Fruit fly (Drosophila melanogaster) whole organism, pupa: Measurements from ENCODE around the gene CG10600.

Source experiments
- CG10348 ChIP-seq: fragments of 200-800 bp; sonication (Bioruptor generic); IDR thresholded peaks from 2 replicates; pipeline ENCODE4 v1.3.6; 2022; ENCODE audit warnings: missing biosample characterization, missing genetic modification characterization
- CG12605 ChIP-seq: fragments of 200-800 bp; sonication (Bioruptor generic); IDR thresholded peaks from 2 replicates; pipeline ENCODE4 v1.3.6; 2022; ENCODE audit warnings: missing biosample characterization, missing genetic modification characterization
- CG13204 ChIP-seq: fragments of 200-800 bp; sonication (Bioruptor generic); optimal IDR thresholded peaks from 2 replicates; lab custom pipeline; 2018; ENCODE audit warnings: missing biosample characterization, mild to moderate bottlenecking, missing genetic modification characterization, moderate library complexity
- CG14655 ChIP-seq: fragments of 200-800 bp; sonication (Bioruptor generic); optimal IDR thresholded peaks from 3 replicates; lab custom pipeline; 2017; ENCODE audit warnings: mild to moderate bottlenecking, missing biosample characterization, missing genetic modification reagents, missing genetic modification characterization
- CG15710 ChIP-seq: fragments of 200-800 bp; sonication (Bioruptor generic); optimal IDR thresholded peaks from 2 replicates; lab custom pipeline; 2018; ENCODE audit warnings: missing biosample characterization, mild to moderate bottlenecking, missing genetic modification characterization, moderate library complexity
- CG17806 ChIP-seq: fragments of 200-800 bp; sonication (Bioruptor generic); optimal IDR thresholded peaks from 2 replicates; lab custom pipeline; 2018; ENCODE audit warnings: missing biosample characterization, mild to moderate bottlenecking, missing genetic modification characterization, moderate library complexity
- CG32121 ChIP-seq: fragments of 200-800 bp; sonication (Bioruptor generic); IDR thresholded peaks from 2 replicates; pipeline ENCODE4 v1.3.6; 2022; ENCODE audit warnings: missing biosample characterization, missing genetic modification characterization
- CG34367 ChIP-seq: fragments of 200-800 bp; sonication (Bioruptor generic); optimal IDR thresholded peaks from 2 replicates; lab custom pipeline; 2018; ENCODE audit warnings: missing biosample characterization, mild to moderate bottlenecking, missing genetic modification characterization
- CG4496 ChIP-seq: fragments of 200-800 bp; sonication (Bioruptor generic); IDR thresholded peaks from 3 replicates; pipeline ENCODE4 v1.3.6; 2022; ENCODE audit warnings: missing biosample characterization, missing genetic modification characterization
- CG8159 ChIP-seq: fragments of 200-800 bp; sonication (Bioruptor generic); optimal IDR thresholded peaks from 3 replicates; lab custom pipeline; 2018; ENCODE audit warnings: missing biosample characterization, mild to moderate bottlenecking, missing genetic modification characterization, moderate library complexity
- CG8301 ChIP-seq: fragments of 200-800 bp; sonication (Bioruptor generic); optimal IDR thresholded peaks from 2 replicates; lab custom pipeline; 2018; ENCODE audit warnings: missing biosample characterization, mild to moderate bottlenecking, missing genetic modification characterization
- CG9948 ChIP-seq: fragments of 200-800 bp; sonication (Bioruptor generic); optimal IDR thresholded peaks from 2 replicates; lab custom pipeline; 2018; ENCODE audit warnings: missing biosample characterization, mild to moderate bottlenecking, missing genetic modification characterization, moderate library complexity
- D1 ChIP-seq: fragments of 200-800 bp; sonication (Bioruptor generic); optimal IDR thresholded peaks from 2 replicates; lab custom pipeline; 2018; ENCODE audit warnings: missing biosample characterization, mild to moderate bottlenecking, missing genetic modification characterization, moderate library complexity
- EcR ChIP-seq: fragments of 200-800 bp; sonication (Bioruptor generic); optimal IDR thresholded peaks from 3 replicates; lab custom pipeline; 2019; ENCODE audit warnings: missing biosample characterization, missing genetic modification characterization, mild to moderate bottlenecking, moderate library complexity, missing genetic modification reagents
- Ets98B ChIP-seq: fragments of 200-800 bp; sonication (Bioruptor generic); IDR thresholded peaks from 2 replicates; pipeline ENCODE4 v1.3.6; 2022; ENCODE audit warnings: missing biosample characterization, missing genetic modification characterization
- Pif1A ChIP-seq: fragments of 200-800 bp; sonication (Bioruptor generic); optimal IDR thresholded peaks from 3 replicates; lab custom pipeline; 2016; ENCODE audit warnings: missing biosample characterization, missing genetic modification characterization
- Pif1B ChIP-seq: fragments of 200-800 bp; sonication (Bioruptor generic); optimal IDR thresholded peaks from 3 replicates; lab custom pipeline; 2016; ENCODE audit warnings: missing biosample characterization, missing genetic modification characterization
- Snoo ChIP-seq: fragments of 200-800 bp; sonication (Bioruptor generic); optimal IDR thresholded peaks from 3 replicates; lab custom pipeline; 2017; ENCODE audit warnings: missing biosample characterization, mild to moderate bottlenecking, missing genetic modification characterization, inconsistent platforms
- fd96Ca ChIP-seq: fragments of 200-800 bp; sonication (Bioruptor generic); IDR thresholded peaks from 3 replicates; pipeline ENCODE4 v1.3.6; 2022; ENCODE audit warnings: missing biosample characterization, missing genetic modification characterization
- gl ChIP-seq: fragments of 200-800 bp; sonication (Bioruptor generic); optimal IDR thresholded peaks from 2 replicates; lab custom pipeline; 2018; ENCODE audit warnings: missing biosample characterization, mild to moderate bottlenecking, missing genetic modification characterization
- rn ChIP-seq: fragments of 200-800 bp; sonication (Bioruptor generic); IDR thresholded peaks from 2 replicates; pipeline ENCODE4 v1.3.6; 2022; ENCODE audit warnings: missing biosample characterization, missing genetic modification characterization

Gene CG10600

DNA sequence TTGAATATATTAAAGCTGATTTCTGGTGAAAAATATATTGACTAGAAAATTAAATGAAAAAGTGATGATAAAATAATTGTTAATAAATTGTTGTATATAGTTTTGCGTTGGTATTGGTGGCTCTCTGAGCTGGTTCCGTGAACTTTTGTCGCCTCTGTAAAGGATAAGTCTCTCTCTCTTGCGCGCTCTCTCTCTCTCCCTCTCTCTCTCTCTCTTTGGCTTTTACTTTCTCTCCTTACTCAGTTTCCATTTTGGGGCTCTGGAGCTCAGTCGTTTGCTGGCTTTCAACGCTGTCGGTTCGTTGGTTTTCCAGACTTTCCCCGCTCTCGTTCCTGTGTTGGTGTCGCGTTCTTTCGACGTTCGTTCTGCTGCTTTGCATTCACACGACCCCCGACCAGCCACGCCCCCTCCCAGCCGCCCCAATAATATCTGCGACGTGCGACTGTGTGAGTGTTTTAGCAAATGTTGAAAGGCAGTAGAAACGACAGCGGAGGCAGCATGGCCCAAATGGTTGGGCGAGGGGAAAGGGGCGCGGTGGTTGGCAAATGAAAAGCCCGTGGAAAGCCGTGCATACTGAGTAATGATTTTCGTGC, 5.5 kb upstream of the CG10600 start, which contains the start of gene CG17321:
TSS of gene CG17321 (plus strand) at position 268 of the 593 bp plus-strand sequence.
- TF ChIP-seq Pif1A (GFP tag; lab: Kevin White, UChicago) (no peak), CG17806 (no peak), D1 (no peak), Pif1B (GFP tag; lab: Kevin White, UChicago) (peak; percentile 15)

DNA sequence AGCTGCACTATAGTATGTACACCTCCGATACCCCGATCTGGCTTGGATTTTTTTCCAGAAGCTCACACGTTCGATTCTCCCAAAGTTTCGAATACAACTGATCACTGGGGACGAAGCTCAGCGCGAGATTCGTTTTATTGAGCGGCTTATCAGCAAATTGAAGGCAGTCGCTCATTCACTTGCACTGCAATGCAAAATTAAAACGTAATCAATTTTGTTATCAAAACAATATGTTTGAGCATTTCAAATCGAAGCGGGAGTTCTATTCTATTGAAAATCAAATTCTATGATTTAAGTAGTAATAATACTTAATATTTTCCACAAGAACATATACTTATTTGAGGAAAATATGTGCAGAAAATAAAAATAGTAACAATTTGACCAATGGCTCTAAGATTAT, 5.0 kb upstream of the CG10600 start, which contains the start of gene CG33120:
TSS of gene CG33120 (minus strand) at position 101 of the 400 bp plus-strand sequence.
- no peak for TF ChIP-seq fd96Ca
- TF ChIP-seq D1: no peak
- TF ChIP-seq CG12605 (GFP tag; lab: Robert Waterston, UW): no peak
- no peak for TF ChIP-seq CG13204
- no peak for TF ChIP-seq CG17806
- no peak for TF ChIP-seq Ets98B
- no peak for TF ChIP-seq Snoo (tag; lab: Kevin White, UChicago)
- no peak for TF ChIP-seq CG9948 (tag; lab: Kevin White, UChicago)
- no peak for TF ChIP-seq CG14655 (GFP tag; lab: Kevin White, UChicago)
- no peak for TF ChIP-seq Pif1A (GFP tag; lab: Kevin White, UChicago)
- TF ChIP-seq rn (GFP tag; lab: Robert Waterston, UW): no peak
- TF ChIP-seq CG4496 (GFP tag; lab: Robert Waterston, UW): no peak
- TF ChIP-seq CG10348 (GFP tag; lab: Robert Waterston, UW): no peak
- no peak for TF ChIP-seq CG34367 (tag; lab: Kevin White, UChicago)
- no peak for TF ChIP-seq CG8301 (tag; lab: Kevin White, UChicago)
- TF ChIP-seq, all 21 proteins: peak for 0

DNA sequence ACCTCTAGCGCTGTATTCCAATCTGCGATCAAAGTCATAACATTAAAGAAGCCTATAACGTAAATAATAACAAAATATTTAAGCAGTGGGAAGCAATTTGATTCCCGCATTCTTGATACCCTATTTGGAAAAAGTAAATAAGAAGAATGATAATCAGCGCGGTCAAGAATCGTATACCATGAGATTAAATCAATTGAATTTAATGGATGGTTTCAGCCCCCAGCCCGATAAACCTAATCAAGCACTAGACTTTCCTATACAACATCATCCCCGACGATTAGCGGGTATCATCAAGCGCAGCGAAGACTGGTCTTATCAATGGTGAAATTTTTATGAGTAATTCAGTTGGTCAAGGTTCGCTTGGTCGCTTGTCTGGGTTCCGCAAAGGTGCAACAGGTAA, 4.1 kb upstream of the CG10600 start:
- TF ChIP-seq CG14655 (GFP tag; lab: Kevin White, UChicago) (no peak), CG12605 (GFP tag; lab: Robert Waterston, UW) (no peak), CG4496 (GFP tag; lab: Robert Waterston, UW) (no peak), Snoo (tag; lab: Kevin White, UChicago) (no peak), CG8301 (tag; lab: Kevin White, UChicago) (no peak), gl (tag; lab: Kevin White, UChicago) (no peak), CG17806 (no peak), Pif1A (GFP tag; lab: Kevin White, UChicago) (no peak), CG34367 (tag; lab: Kevin White, UChicago) (no peak), CG8159 (tag; lab: Kevin White, UChicago) (no peak), fd96Ca (no peak), D1 (no peak), EcR (no peak), CG15710 (no peak), Pif1B (GFP tag; lab: Kevin White, UChicago) (no peak), Ets98B (no peak), CG13204 (no peak), CG10348 (GFP tag; lab: Robert Waterston, UW) (no peak)

DNA sequence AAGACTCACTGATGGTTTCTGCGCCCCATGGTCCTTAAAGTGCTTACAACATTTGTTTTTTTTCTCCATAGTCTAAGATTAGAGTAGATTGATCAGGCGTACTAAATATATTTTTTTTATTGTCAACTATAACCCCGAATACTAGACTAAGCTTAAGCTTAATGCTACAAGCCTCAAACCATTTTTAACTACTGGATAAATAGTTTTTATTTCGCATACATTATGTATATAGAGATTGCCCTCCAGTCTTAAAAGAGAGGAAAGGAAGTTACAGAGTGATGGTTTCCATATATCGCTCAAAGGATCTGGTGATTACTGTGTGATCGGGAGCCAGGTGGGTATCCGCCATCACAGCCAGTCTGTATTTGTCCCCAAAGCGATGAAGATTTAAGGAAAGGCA, 1.7 kb upstream of the CG10600 start, which contains the start of gene CG31752:
TSS of gene CG31752 (minus strand) at position 101 of the 400 bp plus-strand sequence.
- TF ChIP-seq CG13204: no peak
- no peak for TF ChIP-seq Pif1B (GFP tag; lab: Kevin White, UChicago)
- TF ChIP-seq CG4496 (GFP tag; lab: Robert Waterston, UW): no peak
- TF ChIP-seq Ets98B: no peak
- TF ChIP-seq Snoo (tag; lab: Kevin White, UChicago): no peak
- TF ChIP-seq CG8159 (tag; lab: Kevin White, UChicago): no peak
- no peak for TF ChIP-seq D1
- TF ChIP-seq CG34367 (tag; lab: Kevin White, UChicago): no peak

DNA sequence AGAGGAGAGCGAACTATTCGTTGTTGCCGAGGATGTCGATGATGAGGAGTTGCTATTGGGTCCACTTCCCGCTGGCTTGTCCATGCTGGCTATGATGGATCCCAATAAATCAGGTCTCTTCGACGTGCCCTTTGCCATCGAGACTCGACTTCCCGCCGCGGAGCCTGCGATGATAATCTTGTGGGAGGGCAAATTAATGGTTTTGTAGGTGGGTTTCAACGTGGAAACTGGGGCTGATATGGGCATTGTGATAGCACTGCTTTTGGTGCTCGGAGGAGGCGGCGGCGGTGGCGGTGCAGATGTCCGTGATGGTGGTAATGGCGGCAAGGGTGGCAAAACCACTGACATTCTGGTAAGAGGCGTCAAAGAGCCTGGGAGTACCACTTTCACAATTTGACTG, 5.0 kb downstream of the CG10600 start:
- TF ChIP-seq gl (tag; lab: Kevin White, UChicago) (no peak), rn (GFP tag; lab: Robert Waterston, UW) (no peak), CG4496 (GFP tag; lab: Robert Waterston, UW) (no peak), CG13204 (no peak), CG10348 (GFP tag; lab: Robert Waterston, UW) (no peak), CG14655 (GFP tag; lab: Kevin White, UChicago) (no peak), CG17806 (no peak), CG15710 (no peak), CG9948 (tag; lab: Kevin White, UChicago) (no peak), D1 (no peak), Ets98B (no peak), CG34367 (tag; lab: Kevin White, UChicago) (no peak), CG12605 (GFP tag; lab: Robert Waterston, UW) (no peak)

DNA sequence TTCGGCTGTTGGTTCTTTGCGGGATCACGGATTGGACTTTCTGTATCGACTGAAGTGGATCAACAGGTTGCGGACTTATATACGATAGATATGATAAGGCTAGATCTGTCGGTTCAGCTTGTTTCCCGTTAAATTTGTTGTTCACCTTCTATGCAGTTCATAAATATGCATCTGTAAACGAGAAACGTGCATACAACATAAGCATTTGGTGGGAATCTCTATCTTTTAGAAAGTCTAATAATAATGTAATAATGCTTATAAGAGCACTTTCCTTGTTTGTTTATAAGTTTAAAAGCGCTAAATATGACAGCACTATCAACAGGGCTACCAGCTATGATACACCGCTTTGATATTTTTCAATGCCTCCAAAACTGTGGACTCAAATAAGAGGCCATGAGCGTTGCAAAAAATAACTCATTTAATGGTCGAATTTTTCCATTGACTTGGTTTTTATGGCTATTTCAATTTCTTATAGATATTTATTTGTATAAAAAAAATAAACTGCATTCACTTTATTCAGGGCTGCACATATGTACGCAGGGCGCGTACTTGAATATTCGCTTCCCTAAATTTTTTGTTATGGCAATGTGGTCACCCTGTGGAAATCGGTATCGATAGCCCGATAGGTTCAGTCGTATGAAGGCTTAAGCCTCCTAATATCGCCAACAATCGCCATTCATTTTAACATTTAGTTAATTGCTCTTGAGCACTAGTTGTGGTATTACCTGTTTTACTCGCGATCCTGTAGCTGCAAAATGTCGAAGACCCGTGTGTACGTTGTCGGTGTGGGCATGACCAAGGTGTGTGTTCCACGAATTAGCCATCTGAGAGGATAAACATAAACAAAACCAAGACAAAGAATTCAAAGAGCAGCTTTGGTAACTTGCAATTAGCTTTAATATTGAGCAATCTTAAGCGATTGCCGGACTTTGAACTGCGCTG, 8.6 kb downstream of the CG10600 start, which contains the start of the genes CG17597 and ScpX:
TSS of gene CG17597 (minus strand) at position 567 of the 942 bp plus-strand sequence.
TSS of gene ScpX (plus strand) at position 643 of the 942 bp plus-strand sequence.
- TF ChIP-seq CG8301 (tag; lab: Kevin White, UChicago): peak; percentile 23
- peak; percentile 52 for TF ChIP-seq CG14655 (GFP tag; lab: Kevin White, UChicago)
- peak; percentile 55 for TF ChIP-seq CG15710
- TF ChIP-seq CG10348 (GFP tag; lab: Robert Waterston, UW): no peak
- no peak for TF ChIP-seq D1
- peak; percentile 23; the same call in 1 of the 2 replicates for TF ChIP-seq CG32121 (GFP tag; lab: Robert Waterston, UW)
- peak; percentile 43 for TF ChIP-seq CG34367 (tag; lab: Kevin White, UChicago)
- TF ChIP-seq EcR: peak; percentile 27
- no peak for TF ChIP-seq rn (GFP tag; lab: Robert Waterston, UW)
- no peak for TF ChIP-seq fd96Ca
- peak; percentile 31 for TF ChIP-seq CG9948 (tag; lab: Kevin White, UChicago)
- peak; percentile 65 for TF ChIP-seq CG8159 (tag; lab: Kevin White, UChicago)
- peak; percentile 32 for TF ChIP-seq CG17806
- TF ChIP-seq gl (tag; lab: Kevin White, UChicago): peak; percentile 64
- TF ChIP-seq CG4496 (GFP tag; lab: Robert Waterston, UW): 0 out of 3 replicates have a peak, but pooled peaks have one; percentile 20
- peak; percentile 53; the same call in 1 of the 2 replicates for TF ChIP-seq CG12605 (GFP tag; lab: Robert Waterston, UW)
- TF ChIP-seq Snoo (tag; lab: Kevin White, UChicago): peak; percentile 28
- peak; percentile 69 for TF ChIP-seq Pif1A (GFP tag; lab: Kevin White, UChicago)
- TF ChIP-seq CG13204: no peak
- no peak for TF ChIP-seq Pif1B (GFP tag; lab: Kevin White, UChicago)
- peak; percentile 20; the same call in 1 of the 2 replicates for TF ChIP-seq Ets98B
